Fruit fly (Drosophila melanogaster) whole organism, embryonic: ENCODE measurements around the gene CG13369.

ENCODE experiments used
- CG10979 ChIP-seq: fragments of 200-800 bp; sonication (Bioruptor generic); optimal IDR thresholded peaks from 2 replicates; lab custom pipeline; 2018; ENCODE audit warnings: missing biosample characterization, mild to moderate bottlenecking, missing genetic modification characterization, moderate library complexity
- Eip74EF ChIP-seq, 2 experiments: fragments of 200-800 bp in 1 of 2; fragments of >200 bp in 1 of 2; sonication (Bioruptor generic) in 1 of 2; optimal IDR thresholded peaks; 2 replicates each; lab custom pipeline; 2017 to 2019; ENCODE audit warnings: missing biosample characterization in 2 of 2, missing genetic modification characterization in 2 of 2, mild to moderate bottlenecking in 1 of 2, moderate library complexity in 1 of 2
- Sin3A ChIP-seq: fragments of >200 bp; optimal IDR thresholded peaks from 2 replicates; lab custom pipeline; 2018
- bcd ChIP-seq: fragments of 200-800 bp; sonication (Bioruptor generic); optimal IDR thresholded peaks from 2 replicates; lab custom pipeline; 2017; ENCODE audit warnings: missing biosample characterization, mild to moderate bottlenecking, missing genetic modification characterization
- jing ChIP-seq: fragments of 200-800 bp; sonication (Bioruptor generic); optimal IDR thresholded peaks from 2 replicates; lab custom pipeline; 2018; ENCODE audit warnings: missing biosample characterization, mild to moderate bottlenecking, missing genetic modification characterization
- nom ChIP-seq: fragments of 200-800 bp; sonication (Bioruptor generic); optimal IDR thresholded peaks from 2 replicates; lab custom pipeline; 2017; ENCODE audit warnings: missing biosample characterization, missing genetic modification characterization, mild to moderate bottlenecking, moderate library complexity, missing genetic modification reagents

dm6 chrX:654949-655348 is 31.7 kb downstream of the CG13369 start:
- no peak for TF ChIP-seq Sin3A (lab: Kevin White, UChicago)
- TF ChIP-seq CG10979 (tag; lab: Kevin White, UChicago), result peak; percentile 92
- peak in 1 of 2 experiments; percentile 89 for TF ChIP-seq Eip74EF (GFP tag; optimal IDR thresholded peaks at IDR 0.05; lab: Kevin White, UChicago)
- peak; percentile 94 for TF ChIP-seq bcd (GFP tag; lab: Kevin White, UChicago)
- TF ChIP-seq jing, result peak; percentile 92
- TF ChIP-seq nom (GFP tag; lab: Kevin White, UChicago), result peak; percentile 96
